Fruit fly (Drosophila melanogaster): ENCODE measurements around the gene CG3225.
A peak's percentile ranks its signal among the peaks of the same experiment; 100 is the strongest.

The CG3225 gene

DNA sequence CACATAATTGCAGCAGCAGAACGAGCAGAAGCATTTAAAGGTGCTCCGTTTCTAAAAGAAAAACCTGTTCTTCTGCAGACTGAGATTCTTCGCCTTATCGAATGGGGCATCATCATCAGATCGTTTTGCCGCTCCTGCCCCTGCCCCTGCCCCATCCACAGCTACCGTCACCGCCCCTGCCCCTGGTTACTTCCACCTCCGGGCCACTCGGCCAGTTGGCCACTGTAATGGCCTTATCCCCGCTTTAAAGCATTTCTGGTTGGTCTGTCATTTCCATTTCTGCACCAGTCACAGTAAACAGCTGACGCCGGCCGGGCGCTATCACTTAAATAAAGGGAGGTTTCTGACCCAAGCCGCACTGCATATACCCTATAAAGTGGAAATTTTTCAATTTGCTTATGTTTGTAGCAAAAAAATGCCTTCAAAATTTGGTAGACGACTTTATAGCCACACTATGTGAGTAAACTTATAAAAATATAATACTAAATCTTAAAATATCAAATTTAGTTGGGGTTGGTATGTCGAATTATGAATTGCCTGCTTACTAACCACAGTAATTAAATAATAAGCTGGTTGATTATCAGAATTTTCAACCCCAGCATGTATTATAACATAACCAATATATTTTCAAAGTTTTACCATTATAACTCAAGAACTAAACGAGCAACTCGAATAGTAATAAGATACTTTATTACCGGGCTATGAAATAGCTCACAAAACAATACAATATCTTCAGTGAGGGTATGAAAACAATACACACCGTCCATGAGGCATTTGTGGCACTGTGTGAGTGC is 7.2 kb downstream of the CG3225 start (continued):
- no peak for TF ChIP-seq CG7271 (tag; optimal IDR thresholded peaks at IDR 0.05)
- no peak; the same call in 1 of the 2 replicates for TF ChIP-seq E2f2 (GFP tag; IDR thresholded peaks at IDR 0.05)
- no peak for TF ChIP-seq sd (tag; optimal IDR thresholded peaks at IDR 0.05)
- no peak for TF ChIP-seq CG12071 (GFP tag; optimal IDR thresholded peaks at IDR 0.05)
- no peak for TF ChIP-seq unc-4 (GFP tag; IDR thresholded peaks at IDR 0.05; ENCODE audit: partially characterized antibody)
- no peak for TF ChIP-seq CTCF (GFP tag; optimal IDR thresholded peaks at IDR 0.05)
- TF ChIP-seq trh (GFP tag; optimal IDR thresholded peaks at IDR 0.05), result peak; percentile 17
- TF ChIP-seq CG11504 (tag; optimal IDR thresholded peaks at IDR 0.05), result peak; percentile 82
- TF ChIP-seq CG8281 (tag; optimal IDR thresholded peaks at IDR 0.05), result peak; percentile 47
- no peak for TF ChIP-seq hth (optimal IDR thresholded peaks at IDR 0.05)
- no peak for TF ChIP-seq CG12299 (tag; optimal IDR thresholded peaks at IDR 0.05)
- no peak for TF ChIP-seq CG9797 (GFP tag; optimal IDR thresholded peaks at IDR 0.05)
- no peak for TF ChIP-seq CG12744 (GFP tag; optimal IDR thresholded peaks at IDR 0.05)
- TF ChIP-seq onecut (GFP tag; IDR thresholded peaks at IDR 0.05), result peak; percentile 19; the same call in 1 of the 2 replicates
- 0 out of 2 replicates have a peak, but pooled peaks have one; percentile 16 for TF ChIP-seq CG11247 (GFP tag; IDR thresholded peaks at IDR 0.05)
- TF ChIP-seq nerfin-1 (tag; optimal IDR thresholded peaks at IDR 0.05), result no peak
- TF ChIP-seq bcd (GFP tag; optimal IDR thresholded peaks at IDR 0.05), result peak; percentile 71
- no peak for TF ChIP-seq nau (GFP tag; optimal IDR thresholded peaks at IDR 0.05)
- TF ChIP-seq fd3F (GFP tag; optimal IDR thresholded peaks at IDR 0.05), result peak; percentile 31
- peak; percentile 50; the same call in 2 of the 3 replicates for TF ChIP-seq tgo (GFP tag; IDR thresholded peaks at IDR 0.05)
- no peak for TF ChIP-seq sim (GFP tag; IDR thresholded peaks at IDR 0.05)
- TF ChIP-seq CG33213 (GFP tag; optimal IDR thresholded peaks at IDR 0.05), result no peak
- peak; percentile 25 for TF ChIP-seq fu2 (GFP tag; optimal IDR thresholded peaks at IDR 0.05)
- TF ChIP-seq CG10431 (GFP tag; optimal IDR thresholded peaks at IDR 0.05), result peak; percentile 56
- TF ChIP-seq btn (GFP tag; optimal IDR thresholded peaks at IDR 0.05), result no peak
- no peak for TF ChIP-seq CG6683 (GFP tag; optimal IDR thresholded peaks at IDR 0.05)
- TF ChIP-seq CG10366 (GFP tag; IDR thresholded peaks at IDR 0.05), result no peak
- no peak for TF ChIP-seq mld (GFP tag; IDR thresholded peaks at IDR 0.05; ENCODE audit: partially characterized antibody)
- TF ChIP-seq CG13287 (GFP tag; IDR thresholded peaks at IDR 0.05; ENCODE audit: partially characterized antibody), result no peak
- no peak for TF ChIP-seq Poxn (GFP tag; IDR thresholded peaks at IDR 0.05)
- peak; percentile 61 for TF ChIP-seq CG3847 (GFP tag; IDR thresholded peaks at IDR 0.05)
- TF ChIP-seq CHES-1-like (GFP tag; optimal IDR thresholded peaks at IDR 0.05), result peak; percentile 15
- no peak for TF ChIP-seq CG6254 (GFP tag; optimal IDR thresholded peaks at IDR 0.05)
- TF ChIP-seq Mrtf (GFP tag; IDR thresholded peaks at IDR 0.05), result peak; percentile 28; the same call in 1 of the 3 replicates
- no peak for TF ChIP-seq ash1 (GFP tag; optimal IDR thresholded peaks at IDR 0.05)
- peak; percentile 82 for TF ChIP-seq CG10209 (GFP tag; optimal IDR thresholded peaks at IDR 0.05)
- TF ChIP-seq emc (GFP tag; optimal IDR thresholded peaks at IDR 0.05), result no peak
- peak in 1 of 2 experiments; percentile 27 for TF ChIP-seq pan (optimal IDR thresholded peaks at IDR 0.05)
- peak in 1 of 2 experiments; percentile 23 for TF ChIP-seq pan (GFP tag; optimal IDR thresholded peaks at IDR 0.05 in 1 of 2, IDR thresholded peaks at IDR 0.05 in 1 of 2)
- peak; percentile 74 for TF ChIP-seq Meics (GFP tag; optimal IDR thresholded peaks at IDR 0.05)
- TF ChIP-seq CG10565 (GFP tag; optimal IDR thresholded peaks at IDR 0.05), result no peak
- TF ChIP-seq org-1 (GFP tag; optimal IDR thresholded peaks at IDR 0.05), result peak; percentile 81
- peak; percentile 65 for TF ChIP-seq CG2712 (tag; optimal IDR thresholded peaks at IDR 0.05)
- TF ChIP-seq oc (tag; optimal IDR thresholded peaks at IDR 0.05), result no peak
- peak; percentile 53 for TF ChIP-seq Hmx (GFP tag; optimal IDR thresholded peaks at IDR 0.05)
- peak; percentile 86 for TF ChIP-seq CG9727 (GFP tag; optimal IDR thresholded peaks at IDR 0.05)
- no peak for TF ChIP-seq CG34376 (GFP tag; optimal IDR thresholded peaks at IDR 0.05)
- TF ChIP-seq zf30C (GFP tag; optimal IDR thresholded peaks at IDR 0.05), result no peak
- peak; percentile 15 for TF ChIP-seq CG6654 (GFP tag; optimal IDR thresholded peaks at IDR 0.05)
- no peak for TF ChIP-seq aop (GFP tag; IDR thresholded peaks at IDR 0.05)

All from whole organism, embryonic.